Fruit fly (Drosophila melanogaster) whole organism, prepupa: ENCODE measurements around the gene RpL34a.

Experiments used
- Blimp-1 ChIP-seq: fragments of 200-800 bp; sonication (Bioruptor generic); optimal IDR thresholded peaks from 3 replicates; lab custom pipeline; 2017; ENCODE audit warnings: missing biosample characterization, missing genetic modification characterization, mild to moderate bottlenecking, moderate library complexity, missing genetic modification reagents
- CG11294 ChIP-seq: fragments of 200-800 bp; sonication (Bioruptor generic); IDR thresholded peaks from 2 replicates; pipeline ENCODE4 v1.3.6; 2022; ENCODE audit warnings: missing biosample characterization, missing genetic modification characterization
- CG11762 ChIP-seq: fragments of 200-800 bp; sonication (Bioruptor generic); optimal IDR thresholded peaks from 3 replicates; lab custom pipeline; 2016; ENCODE audit warnings: missing biosample characterization, missing genetic modification characterization; ENCODE audit not compliant: insufficient read depth
- CG1621 ChIP-seq: fragments of 200-800 bp; sonication (Bioruptor generic); optimal IDR thresholded peaks from 3 replicates; lab custom pipeline; 2018; ENCODE audit warnings: missing biosample characterization, mild to moderate bottlenecking, missing genetic modification characterization
- CG3032 ChIP-seq: fragments of 200-800 bp; optimal IDR thresholded peaks from 2 replicates; lab custom pipeline; 2019; ENCODE audit warnings: missing biosample characterization, mild to moderate bottlenecking, missing genetic modification characterization, moderate library complexity
- CG32006 ChIP-seq: fragments of 200-800 bp; sonication (Bioruptor generic); optimal IDR thresholded peaks from 3 replicates; lab custom pipeline; 2017; ENCODE audit warnings: missing biosample characterization, mild to moderate bottlenecking, missing genetic modification characterization
- CG4318 ChIP-seq: fragments of 200-800 bp; sonication (Bioruptor generic); optimal IDR thresholded peaks from 3 replicates; lab custom pipeline; 2017; ENCODE audit warnings: missing biosample characterization, mild to moderate bottlenecking, missing genetic modification characterization
- CG6276 ChIP-seq: fragments of 200-800 bp; sonication (Bioruptor generic); optimal IDR thresholded peaks from 2 replicates; lab custom pipeline; 2017; ENCODE audit warnings: missing biosample characterization, mild to moderate bottlenecking, missing genetic modification characterization
- CG6792 ChIP-seq: fragments of 200-800 bp; sonication (Bioruptor generic); optimal IDR thresholded peaks from 3 replicates; lab custom pipeline; 2016; ENCODE audit warnings: missing biosample characterization, missing genetic modification characterization
- CG6808 ChIP-seq: fragments of 200-800 bp; sonication (Bioruptor generic); optimal IDR thresholded peaks from 3 replicates; lab custom pipeline; 2017; ENCODE audit warnings: missing biosample characterization, missing genetic modification characterization, mild to moderate bottlenecking, moderate library complexity, missing genetic modification reagents
- CG6854 ChIP-seq: fragments of 200-800 bp; sonication (Bioruptor generic); optimal IDR thresholded peaks from 2 replicates; lab custom pipeline; 2017; ENCODE audit warnings: missing biosample characterization, mild to moderate bottlenecking, missing genetic modification characterization
- CG8119 ChIP-seq: fragments of 200-800 bp; sonication (Bioruptor generic); IDR thresholded peaks from 3 replicates; pipeline ENCODE4 v1.3.6; 2022; ENCODE audit warnings: missing biosample characterization, missing genetic modification characterization
- Eip78C ChIP-seq: fragments of 200-800 bp; sonication (Bioruptor generic); peaks from one replicate; lab custom pipeline; 2016; ENCODE audit warnings: missing biosample characterization, missing genetic modification characterization
- Ets21C ChIP-seq: fragments of 200-800 bp; sonication (Bioruptor generic); optimal IDR thresholded peaks from 3 replicates; lab custom pipeline; 2016; ENCODE audit warnings: missing biosample characterization, missing genetic modification characterization
- Ets96B ChIP-seq: fragments of 200-800 bp; optimal IDR thresholded peaks from 2 replicates; lab custom pipeline; 2019; ENCODE audit warnings: missing biosample characterization, mild to moderate bottlenecking, missing genetic modification characterization, moderate library complexity
- Hr4 ChIP-seq: fragments of 200-800 bp; sonication (Bioruptor generic); optimal IDR thresholded peaks from 3 replicates; lab custom pipeline; 2016; ENCODE audit warnings: missing biosample characterization, missing genetic modification characterization
- Lpt ChIP-seq: fragments of 200-800 bp; sonication (Bioruptor generic); optimal IDR thresholded peaks from 3 replicates; lab custom pipeline; 2016; ENCODE audit warnings: missing biosample characterization, missing genetic modification characterization
- Met ChIP-seq: fragments of 200-800 bp; sonication (Bioruptor generic); optimal IDR thresholded peaks from 3 replicates; lab custom pipeline; 2016; ENCODE audit warnings: missing biosample characterization, missing genetic modification characterization
- OdsH ChIP-seq: fragments of 200-800 bp; sonication (Bioruptor generic); optimal IDR thresholded peaks from 3 replicates; lab custom pipeline; 2016; ENCODE audit warnings: missing biosample characterization, missing genetic modification characterization
- Sox14 ChIP-seq: fragments of 200-800 bp; sonication (Bioruptor generic); optimal IDR thresholded peaks from 3 replicates; lab custom pipeline; 2016; ENCODE audit warnings: missing biosample characterization, missing genetic modification characterization
- Sox15 ChIP-seq: fragments of 200-800 bp; sonication (Bioruptor generic); optimal IDR thresholded peaks from 3 replicates; lab custom pipeline; 2016; ENCODE audit warnings: missing biosample characterization, missing genetic modification characterization
- acj6 ChIP-seq: fragments of 200-800 bp; sonication (Bioruptor generic); optimal IDR thresholded peaks from 3 replicates; lab custom pipeline; 2016; ENCODE audit warnings: missing biosample characterization, missing genetic modification characterization
- cyc ChIP-seq: fragments of 200-800 bp; sonication (Bioruptor generic); optimal IDR thresholded peaks from 3 replicates; lab custom pipeline; 2016; ENCODE audit warnings: missing biosample characterization, missing genetic modification characterization
- dsx ChIP-seq: fragments of 200-800 bp; optimal IDR thresholded peaks from 3 replicates; lab custom pipeline; 2019; ENCODE audit warnings: missing biosample characterization, mild to moderate bottlenecking, missing genetic modification characterization, moderate library complexity; ENCODE audit not compliant: poor library complexity, severe bottlenecking
- eg ChIP-seq: fragments of 200-800 bp; sonication (Bioruptor generic); IDR thresholded peaks from 3 replicates; pipeline ENCODE4 v1.3.6; 2022; ENCODE audit warnings: missing biosample characterization, missing genetic modification characterization
- fkh ChIP-seq: fragments of 200-800 bp; sonication (Bioruptor generic); optimal IDR thresholded peaks from 3 replicates; lab custom pipeline; 2017; ENCODE audit warnings: missing biosample characterization, mild to moderate bottlenecking, missing genetic modification characterization, moderate library complexity
- lz ChIP-seq: fragments of 200-800 bp; sonication (Bioruptor generic); optimal IDR thresholded peaks from 3 replicates; lab custom pipeline; 2016; ENCODE audit warnings: missing biosample characterization, missing genetic modification characterization
- net ChIP-seq: fragments of 200-800 bp; sonication (Bioruptor generic); optimal IDR thresholded peaks from 3 replicates; lab custom pipeline; 2016; ENCODE audit warnings: missing biosample characterization, missing genetic modification characterization
- spab ChIP-seq: fragments of 200-800 bp; sonication (Bioruptor generic); optimal IDR thresholded peaks from 2 replicates; lab custom pipeline; 2017; ENCODE audit warnings: missing biosample characterization, mild to moderate bottlenecking, missing genetic modification characterization, missing genetic modification reagents
- ss ChIP-seq, 2 experiments: fragments of 200-800 bp; sonication (Bioruptor generic); optimal IDR thresholded peaks; 2 replicates in 1 of 2; 3 replicates in 1 of 2; lab custom pipeline; 2017 to 2018; ENCODE audit warnings: mild to moderate bottlenecking in 2 of 2, missing biosample characterization in 2 of 2, missing genetic modification characterization in 2 of 2, moderate library complexity in 1 of 2
- svp ChIP-seq: fragments of 200-800 bp; sonication (Bioruptor generic); peaks from one replicate; lab custom pipeline; 2016; ENCODE audit warnings: missing biosample characterization, missing genetic modification characterization
- topi ChIP-seq: fragments of 200-800 bp; sonication (Bioruptor generic); optimal IDR thresholded peaks from 3 replicates; lab custom pipeline; 2016; ENCODE audit warnings: missing biosample characterization, missing genetic modification characterization

RpL34a gene

DNA sequence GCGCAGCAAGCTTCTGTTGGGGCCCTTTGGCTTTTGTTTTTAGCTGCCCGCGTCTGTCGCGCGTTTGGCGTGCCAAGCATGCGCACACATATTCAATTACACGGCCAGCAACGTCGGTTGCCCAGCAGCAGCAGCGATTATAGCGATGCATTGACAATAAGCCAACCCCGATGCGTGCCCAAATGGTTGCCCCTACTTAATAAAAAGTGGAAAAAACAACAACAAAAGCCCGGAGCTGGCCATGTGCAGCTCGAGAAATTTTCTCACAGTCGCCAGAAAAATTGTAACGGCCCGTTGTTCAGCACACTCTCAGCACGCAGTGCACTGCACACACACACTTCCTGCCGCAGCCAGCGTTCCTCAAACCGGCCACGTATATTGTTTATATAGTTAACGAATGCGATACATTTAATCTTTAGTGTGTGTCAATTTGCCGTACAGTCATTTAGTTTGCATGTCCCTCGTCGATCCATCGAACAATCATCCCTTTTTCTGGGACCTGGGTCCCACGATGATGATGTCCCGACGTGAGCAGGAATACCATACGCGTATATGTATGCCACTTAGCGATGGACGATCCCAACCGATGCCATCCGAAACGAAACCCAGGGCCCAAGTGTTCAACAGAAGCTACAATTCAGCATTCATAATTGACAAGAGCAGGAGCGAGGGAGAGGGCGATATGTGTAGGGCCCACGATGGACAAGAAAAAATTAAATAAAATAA is 24.3 kb downstream of the RpL34a start:
- TF ChIP-seq Lpt (GFP tag; lab: Kevin White, UChicago) (no peak), ss (GFP tag; optimal IDR thresholded peaks at IDR 0.05; lab: Kevin White, UChicago) (peak; percentile 41 to 77), Eip78C (GFP tag; lab: Kevin White, UChicago) (peak; percentile 60), CG6854 (GFP tag; lab: Kevin White, UChicago) (peak; percentile 53), acj6 (GFP tag; lab: Kevin White, UChicago) (no peak), dsx (GFP tag; lab: Kevin White, UChicago) (peak; percentile 11), CG8119 (0 out of 3 replicates have a peak, but pooled peaks have one; percentile 19), CG6276 (no peak), CG1621 (no peak), svp (GFP tag; lab: Kevin White, UChicago) (peak; percentile 43), CG6808 (peak; percentile 40), fkh (GFP tag; lab: Kevin White, UChicago) (peak; percentile 33), Ets96B (tag; lab: Kevin White, UChicago) (peak; percentile 5)

DNA sequence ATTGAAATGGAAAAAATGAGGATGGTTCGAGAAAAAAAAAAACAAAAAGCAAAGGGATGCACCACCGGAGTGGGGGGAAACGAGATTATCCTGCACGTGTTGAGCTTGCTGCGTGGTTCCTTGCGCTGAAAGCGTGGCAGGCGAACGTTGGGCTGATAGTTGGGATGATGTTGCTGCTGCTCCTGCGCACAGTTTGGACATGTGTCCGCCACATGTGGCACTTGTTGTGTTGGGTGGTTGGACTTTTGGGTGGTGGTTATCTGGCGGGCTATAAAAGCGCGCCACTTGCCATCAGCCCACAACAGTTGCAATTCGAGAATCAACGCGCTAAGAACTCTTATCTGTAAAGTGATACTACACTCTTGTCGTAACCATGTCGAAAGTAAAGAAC is 26.5 kb downstream of the RpL34a start:
- no peak for TF ChIP-seq CG32006 (GFP tag; lab: Kevin White, UChicago)
- TF ChIP-seq fkh (GFP tag; lab: Kevin White, UChicago): no peak
- TF ChIP-seq CG3032: no peak
- TF ChIP-seq CG6792 (GFP tag; lab: Kevin White, UChicago): no peak
- TF ChIP-seq OdsH: no peak
- no peak for TF ChIP-seq svp (GFP tag; lab: Kevin White, UChicago)
- no peak for TF ChIP-seq CG6808

DNA sequence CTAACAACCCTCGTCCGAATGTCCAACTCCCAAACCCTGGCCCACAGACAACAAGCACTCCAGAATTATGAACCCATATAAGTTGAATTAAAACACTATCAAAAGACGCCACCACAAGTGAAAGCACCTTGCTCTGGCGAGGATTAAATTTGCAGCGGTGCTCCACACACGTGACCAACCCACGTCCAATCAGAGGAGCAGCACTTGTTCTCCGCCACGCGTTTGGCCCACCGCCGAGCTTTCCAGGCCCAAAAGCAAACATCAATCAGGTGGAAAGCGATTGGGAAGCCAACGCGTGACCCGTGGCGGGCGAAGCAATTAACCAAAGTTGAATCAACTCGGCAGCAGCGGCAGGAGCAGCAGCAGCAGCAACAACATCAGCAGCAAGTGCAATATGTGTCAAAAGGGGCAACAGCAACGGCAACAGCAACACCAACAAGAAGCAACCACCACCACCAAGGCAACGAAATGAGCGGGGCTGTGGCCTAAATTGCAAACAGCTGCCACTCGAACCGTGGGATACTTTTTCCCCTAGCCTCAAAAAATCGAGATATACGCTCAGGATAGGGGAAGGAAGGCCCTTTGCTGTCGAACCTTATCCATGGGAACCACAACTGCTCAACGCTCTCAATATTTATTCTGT is 27.0 kb downstream of the RpL34a start:
- peak in 1 of 2 experiments; percentile 20 for TF ChIP-seq ss (GFP tag; optimal IDR thresholded peaks at IDR 0.05; lab: Kevin White, UChicago)
- no peak for TF ChIP-seq CG6808
- peak; percentile 19 for TF ChIP-seq CG6854 (GFP tag; lab: Kevin White, UChicago)
- TF ChIP-seq Hr4 (GFP tag; lab: Kevin White, UChicago): no peak
- TF ChIP-seq lz (GFP tag; lab: Kevin White, UChicago): no peak
- TF ChIP-seq fkh (GFP tag; lab: Kevin White, UChicago): peak; percentile 7
- TF ChIP-seq Met (GFP tag; lab: Kevin White, UChicago): no peak
- TF ChIP-seq CG4318: no peak
- peak; percentile 13 for TF ChIP-seq net (GFP tag; lab: Kevin White, UChicago)

DNA sequence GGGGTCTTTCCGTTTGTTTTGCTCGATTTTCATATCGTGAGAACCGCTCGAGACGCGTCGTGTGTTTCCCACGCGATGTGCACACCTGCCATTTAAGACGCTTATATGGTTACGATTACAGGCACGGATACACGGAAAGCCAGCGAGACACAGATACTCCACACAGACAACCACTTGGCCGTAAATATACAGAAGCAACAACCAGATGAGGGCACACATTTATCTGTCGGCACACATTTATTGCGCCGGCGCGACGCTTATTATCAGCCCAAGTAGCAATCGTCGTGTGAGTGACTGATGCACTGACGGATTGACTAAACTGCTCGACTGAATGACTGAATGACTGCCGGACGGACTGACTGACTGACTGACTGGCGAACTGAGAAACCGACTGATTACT is 28.5 kb downstream of the RpL34a start:
- TF ChIP-seq spab (no peak), fkh (GFP tag; lab: Kevin White, UChicago) (peak; percentile 23), acj6 (GFP tag; lab: Kevin White, UChicago) (no peak), eg (GFP tag; lab: Robert Waterston, UW) (no peak), Blimp-1 (GFP tag; lab: Kevin White, UChicago) (no peak), CG11294 (GFP tag; lab: Robert Waterston, UW) (no peak), cyc (GFP tag; lab: Kevin White, UChicago) (no peak), lz (GFP tag; lab: Kevin White, UChicago) (no peak), ss (GFP tag; optimal IDR thresholded peaks at IDR 0.05; lab: Kevin White, UChicago) (peak in 1 of 2 experiments; percentile 60), Ets21C (no peak), topi (GFP tag; lab: Kevin White, UChicago) (no peak)

DNA sequence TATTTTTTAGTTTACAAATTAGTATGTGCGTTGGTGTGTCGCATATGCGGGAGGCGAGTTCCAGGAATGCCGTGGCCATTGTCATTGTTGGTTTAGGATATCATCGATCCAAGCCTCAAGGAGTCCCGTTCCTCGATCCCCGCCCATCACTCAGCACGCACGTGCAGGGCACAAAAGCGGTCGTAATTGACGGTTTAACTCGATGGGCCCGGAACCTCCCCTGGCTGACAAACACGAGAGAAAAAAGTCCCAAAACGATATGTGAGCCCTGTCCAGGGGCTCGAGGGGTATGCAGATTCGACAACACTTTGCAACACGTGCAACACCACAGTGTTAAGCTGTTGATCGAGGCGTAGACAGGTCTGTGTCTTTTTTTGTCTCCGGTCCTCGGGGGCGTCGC is 31.2 kb downstream of the RpL34a start:
- TF ChIP-seq Sox15 (GFP tag; lab: Kevin White, UChicago): no peak
- no peak for TF ChIP-seq Sox14 (GFP tag; lab: Kevin White, UChicago)
- TF ChIP-seq CG3032: no peak
- no peak for TF ChIP-seq OdsH
- TF ChIP-seq eg (GFP tag; lab: Robert Waterston, UW): no peak
- TF ChIP-seq CG6808: no peak
- TF ChIP-seq CG11762: no peak
